Worm (Caenorhabditis elegans) whole organism, young adult: ENCODE measurements around the gene cgr-1.

Source experiments
- F57C9.4 ChIP-seq: sonication (generic microtip); optimal IDR thresholded peaks from 2 replicates; lab custom pipeline; 2017; ENCODE audit warnings: mild to moderate bottlenecking, missing genetic modification characterization, missing compliant biosample characterization
- Y53F4B.3 ChIP-seq: fragments of 200-800 bp; sonication (Bioruptor generic); IDR thresholded peaks from 2 replicates; pipeline ENCODE4 v1.3.6; 2022; ENCODE audit warnings: missing genetic modification reagents, missing genetic modification characterization, missing compliant biosample characterization
- ZK185.1 ChIP-seq: sonication (generic microtip); optimal IDR thresholded peaks from 2 replicates; lab custom pipeline; 2016; ENCODE audit warnings: mild to moderate bottlenecking, missing genetic modification characterization, missing compliant biosample characterization; ENCODE audit not compliant: poor library complexity, severe bottlenecking
- ceh-79 ChIP-seq: sonication (generic microtip); optimal IDR thresholded peaks from 2 replicates; lab custom pipeline; 2017; ENCODE audit warnings: mild to moderate bottlenecking, missing genetic modification characterization, missing compliant biosample characterization
- chd-7 ChIP-seq: sonication (generic microtip); optimal IDR thresholded peaks from 2 replicates; lab custom pipeline; 2016; ENCODE audit warnings: mild to moderate bottlenecking, missing genetic modification characterization, moderate library complexity, missing compliant biosample characterization
- ets-4 ChIP-seq: fragments of 200-800 bp; sonication (Bioruptor generic); optimal IDR thresholded peaks from 2 replicates; lab custom pipeline; 2018; ENCODE audit warnings: mild to moderate bottlenecking, missing genetic modification characterization, missing compliant biosample characterization
- nfya-1 ChIP-seq: sonication (generic microtip); optimal IDR thresholded peaks from 2 replicates; lab custom pipeline; 2017; ENCODE audit warnings: antibody characterized with exemption, missing compliant biosample characterization, missing genetic modification characterization, borderline replicate concordance; ENCODE audit not compliant: insufficient read depth
- ztf-6 ChIP-seq: fragments of 200-800 bp; sonication (Bioruptor generic); IDR thresholded peaks from 2 replicates; pipeline ENCODE4 v1.3.6; 2022; ENCODE audit warnings: missing genetic modification reagents, missing genetic modification characterization, missing compliant biosample characterization

- no peak for TF ChIP-seq Y53F4B.3 (GFP tag; lab: Robert Waterston, UW)
- TF ChIP-seq nfya-1 (tag; lab: Kevin White, UChicago) = no peak
- no peak for TF ChIP-seq ZK185.1 (tag; lab: Kevin White, UChicago)
- TF ChIP-seq ceh-79 = no peak
- TF ChIP-seq chd-7 (tag; lab: Kevin White, UChicago) = no peak
- TF ChIP-seq ztf-6 = no peak
- TF ChIP-seq F57C9.4 (tag; lab: Kevin White, UChicago) = no peak
- TF ChIP-seq ets-4 = no peak
These were observed 3.9 kb downstream of the cgr-1 start, which contains the start of gene T27A10.6 for ce11 chrX:3596303-3596772.
